Fruit fly (Drosophila melanogaster) whole organism, embryonic: Measurements from ENCODE around the gene N.

Experiments
- Antp ChIP-seq: fragments of 200-800 bp; sonication (Bioruptor generic); optimal IDR thresholded peaks from 3 replicates; lab custom pipeline; 2016; ENCODE audit warnings: missing biosample characterization, missing genetic modification characterization
- Blimp-1 ChIP-seq: fragments of 200-800 bp; sonication (Bioruptor generic); optimal IDR thresholded peaks from 3 replicates; lab custom pipeline; 2018; ENCODE audit warnings: missing biosample characterization, missing genetic modification characterization, mild to moderate bottlenecking, moderate library complexity, missing genetic modification reagents
- CG13894 ChIP-seq: fragments of 200-800 bp; sonication (Bioruptor generic); optimal IDR thresholded peaks from 3 replicates; lab custom pipeline; 2018; ENCODE audit warnings: missing biosample characterization, mild to moderate bottlenecking, missing genetic modification characterization, moderate library complexity
- CG14710 ChIP-seq: fragments of 200-800 bp; sonication (Bioruptor generic); optimal IDR thresholded peaks from 3 replicates; lab custom pipeline; 2019; ENCODE audit warnings: missing biosample characterization, mild to moderate bottlenecking, missing genetic modification characterization, moderate library complexity
- CG15073 ChIP-seq: fragments of 200-800 bp; sonication (Bioruptor generic); optimal IDR thresholded peaks from 2 replicates; lab custom pipeline; 2016; ENCODE audit warnings: missing biosample characterization, missing genetic modification characterization
- CG15514 ChIP-seq: fragments of 200-800 bp; sonication (Bioruptor generic); optimal IDR thresholded peaks from 3 replicates; lab custom pipeline; 2017; ENCODE audit warnings: missing biosample characterization, missing genetic modification characterization, mild to moderate bottlenecking, moderate library complexity, missing genetic modification reagents
- CG16779 ChIP-seq: fragments of 200-800 bp; sonication (Bioruptor generic); IDR thresholded peaks from 2 replicates; pipeline ENCODE4 v1.3.6; 2022; ENCODE audit warnings: missing biosample characterization, missing genetic modification characterization
- CG16813 ChIP-seq: fragments of 200-800 bp; sonication (Bioruptor generic); IDR thresholded peaks from 3 replicates; pipeline ENCODE4 v1.3.6; 2022; ENCODE audit warnings: missing biosample characterization, missing genetic modification characterization; ENCODE audit not compliant: partially characterized antibody
- CG2116 ChIP-seq: fragments of 200-800 bp; sonication (Bioruptor generic); optimal IDR thresholded peaks from 3 replicates; lab custom pipeline; 2018; ENCODE audit warnings: missing biosample characterization, mild to moderate bottlenecking, missing genetic modification characterization
- CG3163 ChIP-seq: fragments of 200-800 bp; sonication (Bioruptor generic); optimal IDR thresholded peaks from 3 replicates; lab custom pipeline; 2016; ENCODE audit warnings: missing biosample characterization, missing genetic modification characterization
- CG3281 ChIP-seq: fragments of 200-800 bp; sonication (Bioruptor generic); optimal IDR thresholded peaks from 3 replicates; lab custom pipeline; 2017; ENCODE audit warnings: missing biosample characterization, mild to moderate bottlenecking, missing genetic modification characterization
- CG3847 ChIP-seq: fragments of 200-800 bp; sonication (Bioruptor generic); IDR thresholded peaks from 2 replicates; pipeline ENCODE4 v1.3.6; 2022; ENCODE audit warnings: missing biosample characterization, missing genetic modification characterization
- CG6175 ChIP-seq: fragments of 200-800 bp; sonication (Bioruptor generic); IDR thresholded peaks from 3 replicates; pipeline ENCODE4 v1.3.6; 2022; ENCODE audit warnings: missing biosample characterization, missing genetic modification characterization
- CG6791 ChIP-seq: fragments of 200-800 bp; sonication (Bioruptor generic); IDR thresholded peaks from 3 replicates; pipeline ENCODE4 v1.3.6; 2022; ENCODE audit warnings: missing biosample characterization, missing genetic modification characterization; ENCODE audit not compliant: partially characterized antibody
- CG7372 ChIP-seq: fragments of 200-800 bp; sonication (Bioruptor generic); IDR thresholded peaks from 2 replicates; pipeline ENCODE4 v1.3.6; 2022; ENCODE audit warnings: missing biosample characterization, missing genetic modification characterization
- CG7987 ChIP-seq: fragments of 200-800 bp; sonication (Bioruptor generic); optimal IDR thresholded peaks from 2 replicates; lab custom pipeline; 2018; ENCODE audit warnings: missing biosample characterization, mild to moderate bottlenecking, missing genetic modification characterization, moderate library complexity
- CG8290 ChIP-seq, 3 experiments: fragments of 200-800 bp; sonication (Bioruptor generic); optimal IDR thresholded peaks; 2 replicates each; lab custom pipeline; 2016 to 2019; ENCODE audit warnings: missing biosample characterization in 3 of 3, missing genetic modification characterization in 3 of 3, mild to moderate bottlenecking in 2 of 3, moderate library complexity in 1 of 3
- CG8924 ChIP-seq: fragments of 200-800 bp; optimal IDR thresholded peaks from 3 replicates; lab custom pipeline; 2019; ENCODE audit warnings: missing biosample characterization, mild to moderate bottlenecking, missing genetic modification characterization, moderate library complexity
- CG9609 ChIP-seq: fragments of 200-800 bp; sonication (Bioruptor generic); optimal IDR thresholded peaks from 3 replicates; lab custom pipeline; 2016; ENCODE audit warnings: missing biosample characterization, missing genetic modification characterization
- CG9727 ChIP-seq: fragments of 200-800 bp; sonication (Bioruptor generic); optimal IDR thresholded peaks from 3 replicates; lab custom pipeline; 2017; ENCODE audit warnings: missing biosample characterization, mild to moderate bottlenecking, missing genetic modification characterization
- ERR ChIP-seq: fragments of 200-800 bp; sonication (Bioruptor generic); optimal IDR thresholded peaks from 2 replicates; lab custom pipeline; 2016; ENCODE audit warnings: missing biosample characterization, missing genetic modification characterization
- Elba2 ChIP-seq: fragments of 200-800 bp; sonication (Bioruptor generic); optimal IDR thresholded peaks from 3 replicates; lab custom pipeline; 2016; ENCODE audit warnings: missing biosample characterization, missing genetic modification characterization
- Fer2 ChIP-seq: fragments of 200-800 bp; sonication (Bioruptor generic); optimal IDR thresholded peaks from 2 replicates; lab custom pipeline; 2018; ENCODE audit warnings: missing biosample characterization, mild to moderate bottlenecking, missing genetic modification characterization, moderate library complexity
- Gsc ChIP-seq: fragments of 200-800 bp; sonication (Bioruptor generic); IDR thresholded peaks from 2 replicates; pipeline ENCODE4 v1.3.6; 2022; ENCODE audit warnings: missing biosample characterization, missing genetic modification characterization
- H15 ChIP-seq: fragments of 200-800 bp; sonication (Bioruptor generic); IDR thresholded peaks from 3 replicates; pipeline ENCODE4 v1.3.6; 2022; ENCODE audit warnings: missing biosample characterization, missing genetic modification characterization
- Jarid2 ChIP-seq: fragments of 200-800 bp; sonication (Bioruptor generic); optimal IDR thresholded peaks from 3 replicates; lab custom pipeline; 2017; ENCODE audit warnings: mild to moderate bottlenecking, missing biosample characterization, missing genetic modification reagents, missing genetic modification characterization
- MTF-1 ChIP-seq: fragments of 200-800 bp; sonication (Bioruptor generic); optimal IDR thresholded peaks from 2 replicates; lab custom pipeline; 2018; ENCODE audit warnings: missing biosample characterization, mild to moderate bottlenecking, missing genetic modification characterization, borderline replicate concordance
- NFAT ChIP-seq: fragments of 200-800 bp; sonication (Bioruptor generic); IDR thresholded peaks from 2 replicates; pipeline ENCODE4 v1.3.6; 2022; ENCODE audit warnings: missing biosample characterization, missing genetic modification characterization
- Opbp ChIP-seq: fragments of 200-800 bp; sonication (Bioruptor generic); IDR thresholded peaks from 3 replicates; pipeline ENCODE4 v1.3.6; 2022; ENCODE audit warnings: missing biosample characterization, missing genetic modification characterization; ENCODE audit not compliant: partially characterized antibody
- Optix ChIP-seq: fragments of 200-800 bp; sonication (Bioruptor generic); IDR thresholded peaks from 3 replicates; pipeline ENCODE4 v1.3.6; 2022; ENCODE audit warnings: missing biosample characterization, missing genetic modification characterization
- Rfx ChIP-seq: fragments of 200-800 bp; sonication (Bioruptor generic); IDR thresholded peaks from 2 replicates; pipeline ENCODE4 v1.3.6; 2022; ENCODE audit warnings: missing biosample characterization, missing genetic modification characterization
- Ssrp ChIP-seq: fragments of 200-800 bp; sonication (Bioruptor generic); optimal IDR thresholded peaks from 2 replicates; lab custom pipeline; 2018; ENCODE audit warnings: missing biosample characterization, mild to moderate bottlenecking, missing genetic modification characterization, moderate library complexity
- Taf1 ChIP-seq: fragments of 200-800 bp; sonication (Bioruptor generic); IDR thresholded peaks from 2 replicates; pipeline ENCODE4 v1.3.6; 2022; ENCODE audit warnings: missing biosample characterization, missing genetic modification characterization
- abd-A ChIP-seq: fragments of 200-800 bp; sonication (Bioruptor generic); optimal IDR thresholded peaks from 3 replicates; lab custom pipeline; 2019; ENCODE audit warnings: missing biosample characterization, mild to moderate bottlenecking, missing genetic modification characterization, moderate library complexity
- ash1 ChIP-seq: fragments of 200-800 bp; sonication (Bioruptor generic); optimal IDR thresholded peaks from 2 replicates; lab custom pipeline; 2018; ENCODE audit warnings: missing biosample characterization, mild to moderate bottlenecking, missing genetic modification characterization
- bsh ChIP-seq, 2 experiments: fragments of 200-800 bp; sonication (Bioruptor generic); optimal IDR thresholded peaks; 2 replicates each; lab custom pipeline; 2017 to 2018; ENCODE audit warnings: mild to moderate bottlenecking in 2 of 2, missing biosample characterization in 2 of 2, missing genetic modification characterization in 2 of 2, moderate library complexity in 1 of 2
- btn ChIP-seq: fragments of 200-800 bp; sonication (Bioruptor generic); optimal IDR thresholded peaks from 2 replicates; lab custom pipeline; 2016; ENCODE audit warnings: missing biosample characterization, missing genetic modification characterization
- da ChIP-seq: fragments of 200-800 bp; sonication (Bioruptor generic); optimal IDR thresholded peaks from 2 replicates; lab custom pipeline; 2016; ENCODE audit warnings: missing biosample characterization, missing genetic modification characterization
- gcm2 ChIP-seq: fragments of 200-800 bp; sonication (Bioruptor generic); optimal IDR thresholded peaks from 2 replicates; lab custom pipeline; 2016; ENCODE audit warnings: missing biosample characterization, missing genetic modification characterization
- hth ChIP-seq: fragments of >200 bp; optimal IDR thresholded peaks from 2 replicates; lab custom pipeline; 2017; ENCODE audit warnings: inconsistent platforms
- kay ChIP-seq: fragments of 200-800 bp; sonication (Bioruptor generic); optimal IDR thresholded peaks from 2 replicates; lab custom pipeline; 2016; ENCODE audit warnings: missing biosample characterization, missing genetic modification characterization
- mld ChIP-seq: fragments of 200-800 bp; sonication (Bioruptor generic); IDR thresholded peaks from 3 replicates; pipeline ENCODE4 v1.3.6; 2022; ENCODE audit warnings: missing biosample characterization, missing genetic modification characterization; ENCODE audit not compliant: partially characterized antibody
- otp ChIP-seq: fragments of 200-800 bp; sonication (Bioruptor generic); IDR thresholded peaks from 3 replicates; pipeline ENCODE4, ENCODE4 v1.3.6; 2022; ENCODE audit warnings: missing biosample characterization, missing genetic modification characterization
- psq ChIP-seq: fragments of 200-800 bp; sonication (Bioruptor generic); optimal IDR thresholded peaks from 2 replicates; lab custom pipeline; 2017; ENCODE audit warnings: missing biosample characterization, missing genetic modification characterization
- repo ChIP-seq: fragments of 200-800 bp; sonication (Bioruptor generic); optimal IDR thresholded peaks from 2 replicates; lab custom pipeline; 2016; ENCODE audit warnings: missing biosample characterization, missing genetic modification characterization
- sr ChIP-seq: fragments of 200-800 bp; sonication (Bioruptor generic); IDR thresholded peaks from 3 replicates; pipeline ENCODE4 v1.3.6; 2022; ENCODE audit warnings: missing biosample characterization, missing genetic modification characterization
- toy ChIP-seq: fragments of 200-800 bp; sonication (Bioruptor generic); IDR thresholded peaks from 2 replicates; pipeline ENCODE4 v1.3.6; 2022; ENCODE audit warnings: missing biosample characterization, missing genetic modification characterization

Gene N

DNA sequence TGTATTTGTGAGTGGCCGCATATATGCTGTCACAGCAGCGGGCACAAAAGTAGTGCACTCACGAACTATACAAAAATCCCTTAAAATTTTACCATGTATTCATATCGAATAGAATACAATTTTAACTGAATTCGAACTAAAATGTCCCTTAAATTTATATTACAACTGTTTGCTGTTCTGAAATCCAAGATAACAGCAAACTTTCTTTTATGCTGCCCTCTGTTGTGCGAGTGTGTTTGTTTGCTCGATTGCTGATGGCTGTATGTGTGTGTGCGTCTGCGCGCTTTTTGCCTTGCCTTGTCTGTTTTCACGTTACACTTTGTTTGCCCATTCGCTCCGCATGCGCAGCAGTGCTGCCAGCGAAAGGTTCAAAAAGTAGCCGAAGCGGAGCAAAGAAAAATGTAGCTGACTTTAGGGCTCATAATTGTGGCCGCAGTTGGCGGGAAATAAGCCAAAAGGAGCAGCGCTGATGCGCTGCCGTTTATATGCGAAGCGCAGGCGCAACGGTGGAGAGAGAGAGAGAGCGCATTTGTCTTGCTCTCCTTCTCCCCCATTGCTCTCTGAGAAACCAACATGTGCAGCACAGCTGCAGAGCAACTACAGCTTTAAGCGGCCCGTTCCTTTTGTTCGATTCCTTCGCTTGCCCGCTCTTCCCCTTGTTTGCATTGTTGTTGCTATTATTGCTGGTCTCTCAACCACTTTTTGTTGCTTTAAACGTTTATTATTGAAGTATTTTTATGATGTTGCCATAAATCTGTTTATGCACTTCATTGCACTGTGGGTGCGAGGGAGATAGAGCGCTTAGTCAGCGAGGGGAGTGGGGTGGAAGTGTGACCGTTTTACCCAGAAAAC, 28.0 kb downstream of the N start:
- TF ChIP-seq bsh (GFP tag; optimal IDR thresholded peaks at IDR 0.05; lab: Kevin White, UChicago) = peak; percentile 31 to 96
- peak; percentile 65 for TF ChIP-seq da (GFP tag; lab: Kevin White, UChicago)
- TF ChIP-seq CG7372 (GFP tag; lab: Robert Waterston, UW) = peak; percentile 80
- peak; percentile 56 for TF ChIP-seq Fer2 (tag; lab: Kevin White, UChicago)
- TF ChIP-seq CG9727 = peak; percentile 95
- peak; percentile 84 for TF ChIP-seq CG3281 (GFP tag; lab: Kevin White, UChicago)
- TF ChIP-seq CG15073 (GFP tag; lab: Kevin White, UChicago) = peak; percentile 74
- TF ChIP-seq repo (GFP tag; lab: Kevin White, UChicago) = peak; percentile 89
- TF ChIP-seq CG3163 (GFP tag; lab: Kevin White, UChicago) = peak; percentile 68
- TF ChIP-seq otp = peak; percentile 93
- TF ChIP-seq kay (GFP tag; lab: Kevin White, UChicago) = peak; percentile 88
- TF ChIP-seq Opbp (GFP tag; lab: Robert Waterston, UW) = peak; percentile 47; the same call in 1 of the 3 replicates
- TF ChIP-seq mld = no peak
- TF ChIP-seq NFAT (GFP tag; lab: Robert Waterston, UW) = peak; percentile 50; the same call in 1 of the 2 replicates
- peak; percentile 93 for TF ChIP-seq gcm2
- TF ChIP-seq Gsc (GFP tag; lab: Robert Waterston, UW) = peak; percentile 87
- peak; percentile 96 for TF ChIP-seq psq (GFP tag; lab: Kevin White, UChicago)
- TF ChIP-seq CG2116 (GFP tag; lab: Kevin White, UChicago) = peak; percentile 71
- TF ChIP-seq CG15514 (GFP tag; lab: Kevin White, UChicago) = peak; percentile 71
- peak; percentile 92 for TF ChIP-seq CG8924 (tag; lab: Kevin White, UChicago)
- peak; percentile 91 for TF ChIP-seq CG8290 (GFP tag; optimal IDR thresholded peaks at IDR 0.05; lab: Kevin White, UChicago)
- peak; percentile 31 to 95 for TF ChIP-seq CG8290 (tag; optimal IDR thresholded peaks at IDR 0.05; lab: Kevin White, UChicago)
- TF ChIP-seq CG13894 (tag; lab: Kevin White, UChicago) = peak; percentile 26
- peak; percentile 56; the same call in 1 of the 2 replicates for TF ChIP-seq toy (GFP tag; lab: Robert Waterston, UW)
- TF ChIP-seq Jarid2 (GFP tag; lab: Kevin White, UChicago) = peak; percentile 67
- peak; percentile 79; the same call in 2 of the 3 replicates for TF ChIP-seq CG6175 (GFP tag; lab: Robert Waterston, UW)
- TF ChIP-seq CG9609 = peak; percentile 90
- TF ChIP-seq sr (GFP tag; lab: Robert Waterston, UW) = peak; percentile 74
- peak; percentile 91 for TF ChIP-seq Blimp-1 (GFP tag; lab: Kevin White, UChicago)
- TF ChIP-seq Rfx (GFP tag; lab: Robert Waterston, UW) = peak; percentile 80
- peak; percentile 10 for TF ChIP-seq abd-A (tag; lab: Kevin White, UChicago)
- TF ChIP-seq CG3847 = peak; percentile 79
- peak; percentile 93 for TF ChIP-seq CG14710 (tag; lab: Kevin White, UChicago)
- TF ChIP-seq MTF-1 = peak; percentile 81
- no peak for TF ChIP-seq ash1 (GFP tag; lab: Kevin White, UChicago)
- TF ChIP-seq CG16779 (GFP tag; lab: Robert Waterston, UW) = peak; percentile 61; the same call in 1 of the 2 replicates
- TF ChIP-seq Optix = peak; percentile 90
- TF ChIP-seq CG7987 (GFP tag; lab: Kevin White, UChicago) = peak; percentile 68
- peak; percentile 68 for TF ChIP-seq Taf1 (GFP tag; lab: Robert Waterston, UW)
- TF ChIP-seq Antp = peak; percentile 90
- TF ChIP-seq CG6791 (GFP tag; lab: Robert Waterston, UW) = no peak
- peak; percentile 94 for TF ChIP-seq Ssrp (tag; lab: Kevin White, UChicago)
- no peak for TF ChIP-seq hth
- TF ChIP-seq Elba2 (GFP tag; lab: Kevin White, UChicago) = peak; percentile 21
- no peak for TF ChIP-seq CG16813 (GFP tag; lab: Robert Waterston, UW)
- peak; percentile 87 for TF ChIP-seq btn
- peak; percentile 85 for TF ChIP-seq ERR (GFP tag; lab: Kevin White, UChicago)
- TF ChIP-seq H15 (GFP tag; lab: Robert Waterston, UW) = peak; percentile 90
